Worm (Caenorhabditis elegans) whole organism, L4 larva: ENCODE data around the gene chw-1.

Experiments used
- D1046.2 ChIP-seq: fragments of 200-800 bp; sonication (Bioruptor generic); IDR thresholded peaks from 2 replicates; pipeline ENCODE4 v1.3.6; 2022; ENCODE audit warnings: missing genetic modification characterization, missing compliant biosample characterization
- F26F4.8 ChIP-seq: fragments of 200-800 bp; sonication (Bioruptor generic); conservative IDR thresholded peaks from 2 replicates; pipeline ENCODE4 v1.3.6; 2022; ENCODE audit warnings: missing genetic modification characterization, missing compliant biosample characterization
- F37D6.2 ChIP-seq: sonication (generic microtip); optimal IDR thresholded peaks from 2 replicates; lab custom pipeline; 2016; ENCODE audit warnings: mild to moderate bottlenecking, missing genetic modification characterization, missing compliant biosample characterization
- F44E2.7 ChIP-seq: fragments of 200-800 bp; sonication (Bioruptor generic); IDR thresholded peaks from 2 replicates; pipeline ENCODE4 v2.1.2; 2022; ENCODE audit warnings: missing genetic modification characterization, missing compliant biosample characterization
- F49E8.2 ChIP-seq: sonication (generic microtip); optimal IDR thresholded peaks from 2 replicates; lab custom pipeline; 2016; ENCODE audit warnings: missing compliant biosample characterization, mild to moderate bottlenecking, missing genetic modification characterization, borderline replicate concordance
- Y105C5A.15 ChIP-seq: fragments of 200-800 bp; sonication (Bioruptor generic); IDR thresholded peaks from 2 replicates; pipeline ENCODE4 v1.3.6; 2022; ENCODE audit warnings: missing genetic modification characterization, missing compliant biosample characterization
- Y48G9A.11 ChIP-seq: fragments of 200-800 bp; sonication (Bioruptor generic); IDR thresholded peaks from 2 replicates; pipeline ENCODE4 v1.3.6; 2022; ENCODE audit warnings: missing genetic modification reagents, missing genetic modification characterization, missing compliant biosample characterization
- Y5F2A.4 ChIP-seq: fragments of 200-800 bp; sonication (Bioruptor generic); optimal IDR thresholded peaks from 2 replicates; lab custom pipeline; 2018; ENCODE audit warnings: mild to moderate bottlenecking, missing genetic modification characterization, missing compliant biosample characterization
- Y75B8A.6 ChIP-seq: fragments of 200-800 bp; sonication (Bioruptor generic); IDR thresholded peaks from 2 replicates; pipeline ENCODE4 v1.3.6; 2022; ENCODE audit warnings: missing genetic modification reagents, missing genetic modification characterization, missing compliant biosample characterization
- ZK546.5 ChIP-seq, 2 experiments: sonication (generic microtip); optimal IDR thresholded peaks; 2 replicates each; lab custom pipeline; 2017; ENCODE audit warnings: missing biosample characterization in 2 of 2, missing genetic modification characterization in 2 of 2
- aha-1 ChIP-seq: fragments of 150-350 bp; peaks from one replicate; lab custom pipeline; 2014; ENCODE audit warnings: missing biosample characterization, missing genetic modification characterization
- attf-4 ChIP-seq: sonication (generic microtip); optimal IDR thresholded peaks from 3 replicates; lab custom pipeline; 2017; ENCODE audit warnings: missing biosample characterization, missing genetic modification characterization
- ceh-20 ChIP-seq: fragments of 200-800 bp; sonication (Bioruptor generic); IDR thresholded peaks from 2 replicates; pipeline ENCODE4 v1.3.6; 2022; ENCODE audit warnings: missing genetic modification reagents, missing genetic modification characterization, missing compliant biosample characterization
- ceh-82 ChIP-seq: sonication (generic microtip); optimal IDR thresholded peaks from 2 replicates; lab custom pipeline; 2017; ENCODE audit warnings: missing biosample characterization, missing genetic modification characterization
- ces-1 ChIP-seq: fragments of 150-350 bp; sonication (generic microtip); optimal IDR thresholded peaks from 4 replicates; lab custom pipeline; 2014; ENCODE audit warnings: missing biosample characterization, missing genetic modification reagents, missing genetic modification characterization
- cey-2 ChIP-seq: sonication (generic microtip); optimal IDR thresholded peaks from 3 replicates; lab custom pipeline; 2017; ENCODE audit warnings: missing genetic modification characterization, mild to moderate bottlenecking, missing compliant biosample characterization, antibody characterized with exemption, borderline replicate concordance; ENCODE audit not compliant: insufficient read depth
- ctbp-1 ChIP-seq: fragments of 200-800 bp; sonication (Bioruptor generic); IDR thresholded peaks from 2 replicates; pipeline ENCODE4 v1.3.6; 2022; ENCODE audit warnings: missing genetic modification reagents, missing genetic modification characterization, missing compliant biosample characterization
- daf-12 ChIP-seq: fragments of 150-350 bp; optimal IDR thresholded peaks from 2 replicates; lab custom pipeline; 2014; ENCODE audit warnings: missing biosample characterization, missing genetic modification reagents, missing genetic modification characterization
- daf-16 ChIP-seq, 3 experiments: sonication (generic microtip); optimal IDR thresholded peaks; 2 replicates each; lab custom pipeline; 2016 to 2017; ENCODE audit warnings: missing genetic modification characterization in 3 of 3, missing genetic modification reagents in 3 of 3, mild to moderate bottlenecking in 2 of 3, missing compliant biosample characterization in 2 of 3, missing biosample characterization in 1 of 3, moderate library complexity in 1 of 3
- dmd-6 ChIP-seq: fragments of 200-800 bp; sonication (Bioruptor generic); IDR thresholded peaks from 2 replicates; pipeline ENCODE4 v1.3.6; 2022; ENCODE audit warnings: missing genetic modification reagents, missing genetic modification characterization, missing compliant biosample characterization
- dmd-9 ChIP-seq: fragments of 200-800 bp; sonication (Bioruptor generic); IDR thresholded peaks from 2 replicates; pipeline ENCODE4 v1.3.6; 2022; ENCODE audit warnings: missing genetic modification reagents, missing genetic modification characterization, missing compliant biosample characterization
- dve-1 ChIP-seq: sonication (generic microtip); optimal IDR thresholded peaks from 2 replicates; lab custom pipeline; 2017; ENCODE audit warnings: antibody characterized with exemption, mild to moderate bottlenecking, missing genetic modification characterization, missing compliant biosample characterization; ENCODE audit not compliant: insufficient read depth
- egl-43 ChIP-seq: fragments of 200-800 bp; sonication (Bioruptor generic); IDR thresholded peaks from 2 replicates; pipeline ENCODE4 v1.3.6; 2022; ENCODE audit warnings: missing genetic modification reagents, missing genetic modification characterization, missing compliant biosample characterization
- hlh-11 ChIP-seq: fragments of 200-800 bp; sonication (Bioruptor generic); optimal IDR thresholded peaks from 2 replicates; lab custom pipeline; 2018; ENCODE audit warnings: mild to moderate bottlenecking, missing genetic modification characterization, missing compliant biosample characterization
- hmg-1.1 ChIP-seq: fragments of 200-800 bp; sonication (Bioruptor generic); IDR thresholded peaks from 2 replicates; pipeline ENCODE4 v1.3.6; 2022; ENCODE audit warnings: missing genetic modification reagents, missing genetic modification characterization, missing compliant biosample characterization
- lin-38 ChIP-seq: fragments of 200-800 bp; sonication (Bioruptor generic); IDR thresholded peaks from 2 replicates; pipeline ENCODE4 v1.3.6; 2022; ENCODE audit warnings: missing genetic modification reagents, missing genetic modification characterization, missing compliant biosample characterization
- lin-39 ChIP-seq: fragments of 150-350 bp; optimal IDR thresholded peaks from 2 replicates; lab custom pipeline; 2014; ENCODE audit warnings: missing biosample characterization, missing genetic modification reagents, missing genetic modification characterization
- lir-3 ChIP-seq: sonication (generic microtip); optimal IDR thresholded peaks from 2 replicates; lab custom pipeline; 2016; ENCODE audit warnings: mild to moderate bottlenecking, missing genetic modification characterization, missing compliant biosample characterization
- madf-5 ChIP-seq, 2 experiments: fragments of 200-800 bp; sonication (Bioruptor generic); IDR thresholded peaks; 2 replicates each; pipeline ENCODE4 v1.3.6; 2022; ENCODE audit warnings: missing compliant biosample characterization in 2 of 2, missing genetic modification characterization in 2 of 2
- mep-1 ChIP-seq: fragments of 150-350 bp; sonication (generic microtip); optimal IDR thresholded peaks from 3 replicates; lab custom pipeline; 2014; ENCODE audit warnings: missing biosample characterization, missing genetic modification characterization
- mxl-3 ChIP-seq: fragments of 200-800 bp; sonication (Bioruptor generic); optimal IDR thresholded peaks from 2 replicates; lab custom pipeline; 2018; ENCODE audit warnings: mild to moderate bottlenecking, missing genetic modification characterization, missing compliant biosample characterization
- nhr-11 ChIP-seq: fragments of 150-350 bp; optimal IDR thresholded peaks from 2 replicates; lab custom pipeline; 2014; ENCODE audit warnings: missing biosample characterization, missing genetic modification characterization
- nhr-237 ChIP-seq: sonication (generic microtip); optimal IDR thresholded peaks from 2 replicates; lab custom pipeline; 2017; ENCODE audit warnings: missing biosample characterization, missing genetic modification characterization
- nhr-28 ChIP-seq: fragments of 150-350 bp; optimal IDR thresholded peaks from 2 replicates; lab custom pipeline; 2014; ENCODE audit warnings: missing biosample characterization, missing genetic modification characterization
- nhr-76 ChIP-seq: fragments of 150-350 bp; optimal IDR thresholded peaks from 2 replicates; lab custom pipeline; 2014; ENCODE audit warnings: missing biosample characterization, missing genetic modification characterization
- nhr-77 ChIP-seq: fragments of 150-350 bp; optimal IDR thresholded peaks from 2 replicates; lab custom pipeline; 2014; ENCODE audit warnings: missing biosample characterization, missing genetic modification characterization
- php-3 ChIP-seq: fragments of 200-800 bp; sonication (Bioruptor generic); IDR thresholded peaks from 2 replicates; pipeline ENCODE4 v1.3.6; 2022; ENCODE audit warnings: missing genetic modification reagents, missing genetic modification characterization, missing compliant biosample characterization
- pqm-1 ChIP-seq: sonication (generic microtip); optimal IDR thresholded peaks from 2 replicates; lab custom pipeline; 2017; ENCODE audit warnings: missing biosample characterization, missing genetic modification characterization
- rbr-2 ChIP-seq: sonication (generic microtip); optimal IDR thresholded peaks from 2 replicates; lab custom pipeline; 2016; ENCODE audit warnings: missing genotype, missing genetic modification characterization, missing compliant biosample characterization
- sdz-12 ChIP-seq: fragments of 200-800 bp; sonication (Bioruptor generic); optimal IDR thresholded peaks from 2 replicates; lab custom pipeline; 2018; ENCODE audit warnings: mild to moderate bottlenecking, missing genetic modification characterization, missing compliant biosample characterization
- snpc-1.2 ChIP-seq: fragments of 200-800 bp; sonication (Bioruptor generic); IDR thresholded peaks from 2 replicates; pipeline ENCODE4 v1.3.6; 2022; ENCODE audit warnings: missing genetic modification reagents, missing genetic modification characterization, missing compliant biosample characterization
- snpc-4 ChIP-seq: fragments of 150-350 bp; optimal IDR thresholded peaks from 2 replicates; lab custom pipeline; 2014; ENCODE audit warnings: missing biosample characterization, missing genetic modification characterization
- tag-97 ChIP-seq: fragments of 200-800 bp; sonication (Bioruptor generic); IDR thresholded peaks from 2 replicates; pipeline ENCODE4 v1.3.6; 2022; ENCODE audit warnings: missing genetic modification characterization, missing compliant biosample characterization
- unc-130 ChIP-seq: sonication (generic microtip); optimal IDR thresholded peaks from 2 replicates; lab custom pipeline; 2016; ENCODE audit warnings: missing genetic modification reagents, missing genetic modification characterization, missing compliant biosample characterization
- unc-62 ChIP-seq, 3 experiments: fragments of 150-350 bp in 1 of 3; sonication (generic microtip); optimal IDR thresholded peaks in 2 of 3; peaks in 1 of 3; 1 replicate in 1 of 3; 2 replicates in 2 of 3; lab custom pipeline; 2014 to 2017; ENCODE audit warnings: missing biosample characterization in 3 of 3, missing genetic modification characterization in 3 of 3, missing genetic modification reagents in 3 of 3, missing genotype in 1 of 3
- zag-1 ChIP-seq: fragments of 150-350 bp; optimal IDR thresholded peaks from 2 replicates; lab custom pipeline; 2014; ENCODE audit warnings: missing biosample characterization, missing genetic modification characterization
- zfp-3 ChIP-seq: fragments of 200-800 bp; sonication (Bioruptor generic); conservative IDR thresholded peaks from 2 replicates; pipeline ENCODE4 v1.3.6; 2022; ENCODE audit warnings: missing genetic modification reagents, missing genetic modification characterization, missing compliant biosample characterization

Gene chw-1

DNA sequence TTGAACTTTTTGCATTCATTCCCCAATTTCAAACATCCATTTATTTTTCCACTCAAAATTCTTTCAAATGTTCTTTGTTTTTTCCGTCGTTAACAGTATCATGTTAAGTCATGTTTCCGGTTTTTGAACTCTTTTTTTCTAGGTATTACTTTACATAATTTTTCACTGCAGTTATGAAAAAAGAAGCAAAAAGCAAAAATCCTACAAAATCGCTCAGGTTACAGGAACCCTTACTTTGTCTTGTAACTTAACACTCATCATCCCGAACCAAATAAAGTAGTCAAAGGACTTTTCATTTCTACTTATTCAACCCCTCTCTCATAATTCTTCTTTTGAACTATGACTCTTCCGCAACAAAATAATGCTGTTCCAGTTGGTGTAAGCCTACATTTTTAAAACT lies 29.4 kb downstream of the chw-1 start, which contains the start of gene aqp-5:
aqp-5 (plus strand) TSS at position 301 of the 400 bp plus-strand sequence.
- no peak for TF ChIP-seq cey-2
- TF ChIP-seq dmd-6, result no peak
- no peak for TF ChIP-seq pqm-1
- TF ChIP-seq Y48G9A.11 (GFP tag; lab: Robert Waterston, UW), result no peak
- TF ChIP-seq D1046.2 (GFP tag; lab: Robert Waterston, UW), result no peak
- no peak for TF ChIP-seq ctbp-1 (GFP tag; lab: Robert Waterston, UW)
- no peak for TF ChIP-seq F26F4.8 (GFP tag; lab: Robert Waterston, UW)
- TF ChIP-seq tag-97, result no peak
- TF ChIP-seq Y5F2A.4 (GFP tag; lab: Kevin White, UChicago), result no peak
- no peak for TF ChIP-seq sdz-12 (GFP tag; lab: Kevin White, UChicago)
- TF ChIP-seq, all 104 proteins: peak for 0

DNA sequence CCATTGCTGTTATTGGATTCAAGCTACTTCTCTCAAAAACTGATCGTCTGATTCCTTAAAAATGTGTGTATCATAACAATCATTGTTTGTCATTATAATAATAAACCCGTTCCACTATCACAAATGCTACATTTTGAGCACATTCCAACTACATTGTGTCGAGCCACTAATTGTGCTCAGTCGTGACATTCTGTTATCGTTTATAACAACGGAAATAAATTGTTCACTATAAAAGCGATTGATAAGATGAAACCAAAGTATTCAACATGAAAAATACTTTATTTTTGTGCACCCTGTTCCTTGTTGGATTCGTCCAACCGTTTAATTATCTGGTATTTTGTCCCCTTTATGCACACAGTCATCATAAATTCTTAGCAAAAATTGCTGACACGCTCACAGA lies 31.1 kb downstream of the chw-1 start, which contains the start of gene ugt-33:
ugt-33 (plus strand) TSS at position 260 of the 400 bp plus-strand sequence.
- TF ChIP-seq php-3 (GFP tag; lab: Robert Waterston, UW) (0 out of 2 replicates have a peak, but pooled peaks have one; percentile 11), F37D6.2 (no peak), dmd-6 (peak; percentile 37; the same call in 1 of the 2 replicates), nhr-28 (peak; percentile 97), F49E8.2 (tag; lab: Kevin White, UChicago) (no peak), ZK546.5 (tag; optimal IDR thresholded peaks at IDR 0.05; lab: Kevin White, UChicago) (no peak), cey-2 (no peak), daf-16 (GFP tag; optimal IDR thresholded peaks at IDR 0.05; lab: Kevin White, UChicago) (no peak), daf-16 (tag; optimal IDR thresholded peaks at IDR 0.05; lab: Kevin White, UChicago) (peak; percentile 63), pqm-1 (peak; percentile 74), nhr-77 (tag; lab: Kevin White, UChicago) (peak; percentile 54), hlh-11 (peak; percentile 56), ceh-82 (tag; lab: Kevin White, UChicago) (no peak), dve-1 (tag; lab: Kevin White, UChicago) (peak; percentile 62), snpc-4 (no peak), unc-130 (GFP tag; lab: Kevin White, UChicago) (no peak), aha-1 (peak; percentile 81), egl-43 (no peak), nhr-76 (tag; lab: Kevin White, UChicago) (no peak), madf-5 (GFP tag; IDR thresholded peaks at IDR 0.05; lab: Robert Waterston, UW) (no peak)

- TF ChIP-seq lin-38 (no peak), lin-39 (tag; lab: Kevin White, UChicago) (no peak), nhr-237 (tag; lab: Kevin White, UChicago) (no peak), zag-1 (tag; lab: Kevin White, UChicago) (no peak), hmg-1.1 (GFP tag; lab: Robert Waterston, UW) (no peak), unc-62 (GFP tag; optimal IDR thresholded peaks at IDR 0.05 in 1 of 2; lab: Kevin White, UChicago) (peak in 1 of 2 experiments; percentile 28), unc-62 (tag; optimal IDR thresholded peaks at IDR 0.05; lab: Kevin White, UChicago) (no peak), daf-12 (tag; lab: Kevin White, UChicago) (no peak), attf-4 (tag; lab: Kevin White, UChicago) (no peak)
These were observed 34.7 kb downstream of the chw-1 start, which contains the start of gene C35A5.4 for ce11 chrV:10496733-10497132. TSS of gene C35A5.4 (plus strand) at chrV:10497033.

DNA sequence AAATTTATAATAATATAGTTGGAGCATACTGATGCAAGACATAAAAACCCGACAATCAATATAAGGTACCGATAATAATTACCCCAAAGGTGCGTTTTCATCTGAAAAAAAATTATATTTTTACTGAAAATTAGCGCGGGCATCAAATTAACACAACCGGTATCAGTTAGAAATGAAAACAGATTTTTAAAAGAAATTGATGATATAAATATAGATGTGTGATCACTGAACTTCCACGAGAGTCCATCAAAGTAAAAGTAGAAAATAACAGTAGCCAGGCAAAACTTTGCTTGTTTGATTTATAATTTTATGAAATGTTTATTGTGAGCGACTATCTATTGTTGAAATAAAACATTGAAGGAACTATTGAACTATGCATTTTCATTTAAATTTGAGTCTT lies 39.2 kb downstream of the chw-1 start, which contains the start of gene C35A5.3:
C35A5.3 (minus strand) TSS at position 101 of the 400 bp plus-strand sequence.
- TF ChIP-seq snpc-1.2 (no peak), Y75B8A.6 (GFP tag; lab: Robert Waterston, UW) (no peak), mxl-3 (no peak), tag-97 (no peak), ceh-20 (GFP tag; lab: Robert Waterston, UW) (no peak), ctbp-1 (GFP tag; lab: Robert Waterston, UW) (no peak), lir-3 (tag; lab: Kevin White, UChicago) (no peak), rbr-2 (tag; lab: Kevin White, UChicago) (no peak), zfp-3 (GFP tag; lab: Robert Waterston, UW) (no peak), ces-1 (GFP tag; lab: Kevin White, UChicago) (no peak), nhr-11 (no peak), Y105C5A.15 (GFP tag; lab: Robert Waterston, UW) (no peak), Y5F2A.4 (GFP tag; lab: Kevin White, UChicago) (no peak), madf-5 (GFP tag; IDR thresholded peaks at IDR 0.05; lab: Robert Waterston, UW) (no peak), F37D6.2 (no peak), F44E2.7 (GFP tag; lab: Robert Waterston, UW) (no peak), nhr-77 (tag; lab: Kevin White, UChicago) (no peak), dmd-9 (GFP tag; lab: Robert Waterston, UW) (no peak), mep-1 (tag; lab: Kevin White, UChicago) (no peak)
